Fruit fly (Drosophila melanogaster): ENCODE data around the gene tko.

Gene tko

DNA sequence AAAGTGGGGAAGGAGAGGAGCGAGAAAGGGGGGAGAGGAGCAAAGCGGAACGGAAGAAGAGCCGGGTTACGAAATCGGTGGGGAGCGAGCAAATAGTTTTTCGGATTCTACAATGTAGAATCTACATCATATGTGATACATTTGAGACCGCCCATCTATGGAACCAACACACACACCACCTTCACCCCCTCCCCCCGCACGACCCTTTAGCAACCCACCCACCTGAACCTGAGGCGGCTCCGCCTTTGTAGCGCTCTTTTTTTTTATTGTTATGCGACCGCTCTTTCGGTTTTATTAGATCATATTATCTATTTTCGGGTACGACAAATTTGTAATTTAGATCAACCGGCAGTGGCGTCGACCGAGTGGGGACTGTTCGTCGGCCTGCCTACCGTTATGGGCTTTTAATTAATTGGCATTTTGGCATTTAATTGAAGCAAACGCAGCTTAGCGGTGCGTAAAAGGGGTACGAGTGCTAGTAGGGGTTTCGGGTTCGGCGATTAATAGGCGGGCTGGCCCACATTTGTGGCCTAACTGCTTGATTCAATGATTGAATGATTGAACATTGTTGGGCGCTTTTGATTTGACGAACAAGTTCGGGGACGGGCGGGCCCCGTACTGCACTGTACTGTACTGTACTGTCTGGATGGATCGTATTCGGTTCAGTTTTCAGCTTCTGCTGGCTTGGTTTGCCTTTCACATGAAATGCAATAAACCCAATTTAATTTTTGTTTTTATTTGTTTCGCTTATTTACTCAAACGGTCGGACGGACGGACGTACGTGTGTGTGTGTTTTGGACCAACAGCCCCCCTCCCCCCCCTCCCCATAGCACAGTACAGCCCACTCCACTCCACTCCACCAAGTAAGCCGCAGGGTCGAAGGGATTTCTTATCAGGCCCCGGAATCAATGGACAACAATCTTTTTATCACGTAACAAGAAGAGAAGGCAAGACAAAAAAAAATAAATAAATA is 17.9 kb upstream of the tko start (continued):
- no peak for TF ChIP-seq NK7.1 (GFP tag; optimal IDR thresholded peaks at IDR 0.05)
- TF ChIP-seq CG2129 (GFP tag; IDR thresholded peaks at IDR 0.05; ENCODE audit: partially characterized antibody), result no peak
- TF ChIP-seq zf30C (GFP tag; optimal IDR thresholded peaks at IDR 0.05), result no peak
- TF ChIP-seq gem (tag; optimal IDR thresholded peaks at IDR 0.05), result peak; percentile 3
- TF ChIP-seq sr (GFP tag; IDR thresholded peaks at IDR 0.05), result peak; percentile 59; the same call in 1 of the 3 replicates
- no peak for TF ChIP-seq cato (GFP tag; optimal IDR thresholded peaks at IDR 0.05; ENCODE audit: borderline replicate concordance)
- TF ChIP-seq CG10462 (GFP tag; optimal IDR thresholded peaks at IDR 0.05), result no peak
- no peak for TF ChIP-seq nerfin-2 (GFP tag; IDR thresholded peaks at IDR 0.05; ENCODE audit: partially characterized antibody)
- TF ChIP-seq CG9437 (GFP tag; optimal IDR thresholded peaks at IDR 0.05), result no peak
- TF ChIP-seq CG18262 (tag; optimal IDR thresholded peaks at IDR 0.05), result no peak
- no peak for TF ChIP-seq MESR4 (GFP tag; optimal IDR thresholded peaks at IDR 0.05)
- no peak for TF ChIP-seq da (GFP tag; optimal IDR thresholded peaks at IDR 0.05)
- TF ChIP-seq Xbp1 (GFP tag; optimal IDR thresholded peaks at IDR 0.05), result no peak
- TF ChIP-seq Chrac-16 (GFP tag; optimal IDR thresholded peaks at IDR 0.05), result no peak
- no peak for TF ChIP-seq CkIIα-i1 (GFP tag; IDR thresholded peaks at IDR 0.05)
- no peak for TF ChIP-seq Hr51 (GFP tag; optimal IDR thresholded peaks at IDR 0.05)
- no peak for TF ChIP-seq Ssrp (tag; optimal IDR thresholded peaks at IDR 0.05)
- TF ChIP-seq CG43689 (GFP tag; IDR thresholded peaks at IDR 0.05), result no peak
- TF ChIP-seq dm (GFP tag; optimal IDR thresholded peaks at IDR 0.05), result no peak
- TF ChIP-seq HLH3B (GFP tag; IDR thresholded peaks at IDR 0.05), result no peak
- no peak for TF ChIP-seq CG17328 (GFP tag; IDR thresholded peaks at IDR 0.05)
- no peak for TF ChIP-seq her (GFP tag; optimal IDR thresholded peaks at IDR 0.05)
- no peak for TF ChIP-seq stwl (tag; optimal IDR thresholded peaks at IDR 0.05)
- TF ChIP-seq CG15696 (tag; optimal IDR thresholded peaks at IDR 0.05), result peak; percentile 45
- TF ChIP-seq sima (GFP tag; optimal IDR thresholded peaks at IDR 0.05), result no peak
- peak; percentile 82 for TF ChIP-seq grn (GFP tag; optimal IDR thresholded peaks at IDR 0.05)
- no peak for TF ChIP-seq CG4404 (GFP tag; IDR thresholded peaks at IDR 0.05)
- no peak for TF ChIP-seq bcd (GFP tag; optimal IDR thresholded peaks at IDR 0.05)
- TF ChIP-seq maf-S (GFP tag; optimal IDR thresholded peaks at IDR 0.05), result no peak
- TF ChIP-seq CG17829 (tag; optimal IDR thresholded peaks at IDR 0.05), result no peak
- TF ChIP-seq CG7745 (tag; optimal IDR thresholded peaks at IDR 0.05), result peak; percentile 14
- TF ChIP-seq az2 (GFP tag; optimal IDR thresholded peaks at IDR 0.05), result no peak
- TF ChIP-seq Lhr (GFP tag; optimal IDR thresholded peaks at IDR 0.05), result peak; percentile 7
- 0 out of 3 replicates have a peak, but pooled peaks have one; percentile 33 for TF ChIP-seq z (GFP tag; IDR thresholded peaks at IDR 0.05)
- TF ChIP-seq tx (GFP tag; optimal IDR thresholded peaks at IDR 0.05), result no peak
- TF ChIP-seq CG10959 (GFP tag; IDR thresholded peaks at IDR 0.05), result no peak
- no peak for TF ChIP-seq CG31388 (GFP tag; optimal IDR thresholded peaks at IDR 0.05)
- peak; percentile 1 for TF ChIP-seq CG13894 (tag; optimal IDR thresholded peaks at IDR 0.05)
- peak; percentile 6 for TF ChIP-seq org-1 (GFP tag; optimal IDR thresholded peaks at IDR 0.05)
- TF ChIP-seq chif (GFP tag; optimal IDR thresholded peaks at IDR 0.05), result no peak
- TF ChIP-seq Dp (GFP tag; optimal IDR thresholded peaks at IDR 0.05), result no peak
- TF ChIP-seq disco-r (GFP tag; optimal IDR thresholded peaks at IDR 0.05), result no peak
- no peak for TF ChIP-seq CG6689 (GFP tag; IDR thresholded peaks at IDR 0.05)
- no peak for TF ChIP-seq ash1 (GFP tag; optimal IDR thresholded peaks at IDR 0.05)
- no peak for TF ChIP-seq CG5180 (GFP tag; optimal IDR thresholded peaks at IDR 0.05)
- TF ChIP-seq abd-A (tag; optimal IDR thresholded peaks at IDR 0.05), result peak; percentile 23
- TF ChIP-seq CG4730 (GFP tag; IDR thresholded peaks at IDR 0.05), result no peak
- TF ChIP-seq klu (GFP tag; IDR thresholded peaks at IDR 0.05), result no peak
- TF ChIP-seq hbn (GFP tag; IDR thresholded peaks at IDR 0.05; ENCODE audit: partially characterized antibody), result no peak
